Worm (Caenorhabditis elegans) whole organism, L1 larva: ENCODE data around the gene lgc-11.

Experiments
- ama-1 ChIP-seq: fragments of 150-350 bp; optimal IDR thresholded peaks from 2 replicates; lab custom pipeline; 2014
- blmp-1 ChIP-seq: fragments of 150-350 bp; optimal IDR thresholded peaks from 2 replicates; lab custom pipeline; 2014; ENCODE audit warnings: missing biosample characterization, missing genetic modification characterization
- ceh-82 ChIP-seq, 3 experiments: fragments of 150-350 bp in 1 of 3; sonication (generic microtip) in 2 of 3; optimal IDR thresholded peaks; 2 replicates each; lab custom pipeline; 2014 to 2017; ENCODE audit warnings: missing biosample characterization in 3 of 3, missing genetic modification characterization in 3 of 3
- lin-13 ChIP-seq: fragments of 150-350 bp; optimal IDR thresholded peaks from 2 replicates; lab custom pipeline; 2014; ENCODE audit warnings: missing biosample characterization, missing genetic modification reagents, missing genetic modification characterization
- lin-39 ChIP-seq: fragments of 150-350 bp; optimal IDR thresholded peaks from 2 replicates; lab custom pipeline; 2014; ENCODE audit warnings: missing biosample characterization, missing genetic modification reagents, missing genetic modification characterization
- rnt-1 ChIP-seq: sonication (generic microtip); optimal IDR thresholded peaks from 2 replicates; lab custom pipeline; 2016; ENCODE audit warnings: mild to moderate bottlenecking, missing genetic modification characterization, moderate library complexity, missing compliant biosample characterization
- tlp-1 ChIP-seq: fragments of 150-350 bp; optimal IDR thresholded peaks from 2 replicates; lab custom pipeline; 2014; ENCODE audit warnings: missing biosample characterization, missing genetic modification characterization
- unc-130 ChIP-seq: fragments of 150-350 bp; optimal IDR thresholded peaks from 2 replicates; lab custom pipeline; 2017; ENCODE audit warnings: missing biosample characterization, missing genetic modification characterization, inconsistent platforms
- ztf-4 ChIP-seq: fragments of 150-350 bp; optimal IDR thresholded peaks from 2 replicates; lab custom pipeline; 2014; ENCODE audit warnings: missing biosample characterization, missing genetic modification characterization

DNA sequence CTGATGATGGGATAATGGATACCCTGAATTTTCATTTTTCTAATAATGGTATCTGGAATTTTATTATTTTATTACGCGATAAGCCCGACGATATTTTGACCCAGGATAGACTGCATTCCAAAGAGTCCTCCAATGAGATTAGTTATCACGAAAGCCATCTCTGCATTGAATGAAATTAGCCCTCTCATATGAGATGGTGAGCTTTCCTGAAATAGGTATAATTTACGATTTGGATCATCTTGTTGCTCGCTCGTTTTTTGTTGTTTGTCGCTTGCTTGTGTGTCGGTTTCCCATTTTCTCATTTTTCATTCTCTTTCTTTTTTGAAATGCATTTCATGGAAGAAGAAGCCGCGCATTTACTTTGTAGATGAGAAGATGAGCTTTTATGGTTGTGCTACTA is 14.9 kb downstream of the lgc-11 start:
- TF ChIP-seq tlp-1 (tag; lab: Kevin White, UChicago) = no peak
- no peak for TF ChIP-seq ztf-4 (tag; lab: Kevin White, UChicago)
- no peak for TF ChIP-seq ama-1 (lab: Kevin White, UChicago)
- no peak for TF ChIP-seq lin-13
- TF ChIP-seq ceh-82 (tag; optimal IDR thresholded peaks at IDR 0.05; lab: Kevin White, UChicago) = no peak
- TF ChIP-seq blmp-1 = no peak
- no peak for TF ChIP-seq unc-130
- no peak for TF ChIP-seq lin-39 (tag; lab: Kevin White, UChicago)
- TF ChIP-seq rnt-1 = no peak
